Worm (Caenorhabditis elegans): ENCODE measurements around the gene unc-26.

- TF ChIP-seq ceh-88 (GFP tag; IDR thresholded peaks at IDR 0.05), result no peak
- TF ChIP-seq zag-1 (tag; optimal IDR thresholded peaks at IDR 0.05), result no peak
- no peak for TF ChIP-seq mef-2 (tag; optimal IDR thresholded peaks at IDR 0.05)
- TF ChIP-seq egl-27 (tag; optimal IDR thresholded peaks at IDR 0.05), result no peak
- TF ChIP-seq skn-1 (tag; optimal IDR thresholded peaks at IDR 0.05), result no peak
- TF ChIP-seq swsn-7 (tag; optimal IDR thresholded peaks at IDR 0.05), result no peak
- TF ChIP-seq fkh-4 (tag; optimal IDR thresholded peaks at IDR 0.05; ENCODE audit: borderline replicate concordance), result no peak
- TF ChIP-seq lir-3 (tag; optimal IDR thresholded peaks at IDR 0.05; ENCODE audit: poor library complexity), result no peak
- TF ChIP-seq C16A3.4 (tag; optimal IDR thresholded peaks at IDR 0.05), result no peak
- TF ChIP-seq efl-1 (optimal IDR thresholded peaks at IDR 0.05), result peak; percentile 0 to 7
- TF ChIP-seq efl-1 (GFP tag; optimal IDR thresholded peaks at IDR 0.05 in 1 of 2), result no peak
- no peak for TF ChIP-seq mab-9 (GFP tag; IDR thresholded peaks at IDR 0.05)
- no peak for TF ChIP-seq aly-2 (tag; optimal IDR thresholded peaks at IDR 0.05)
- TF ChIP-seq ama-1 (optimal IDR thresholded peaks at IDR 0.05), result no peak
- no peak for TF ChIP-seq unc-62 (GFP tag; optimal IDR thresholded peaks at IDR 0.05)
These were observed 39.2 kb upstream of the unc-26 start for ce11 chrIV:13311331-13312034.

Measured in whole organism, L1 larva.